Fruit fly (Drosophila melanogaster): ENCODE measurements around the gene Atg16.
A peak's percentile ranks its signal among the peaks of the same experiment; 100 is the strongest.

Atg16 gene

dm6 chr3R:29861432-29862249 is 26.7 kb upstream of the Atg16 start, which contains the start of the genes CG15514 and RpS8 (continued):
- TF ChIP-seq Hr4 (GFP tag; optimal IDR thresholded peaks at IDR 0.05) (no peak), net (GFP tag; optimal IDR thresholded peaks at IDR 0.05) (no peak), lz (GFP tag; optimal IDR thresholded peaks at IDR 0.05) (peak; percentile 38), Eip75B (GFP tag; optimal IDR thresholded peaks at IDR 0.05) (no peak), fd59A (GFP tag; optimal IDR thresholded peaks at IDR 0.05) (no peak), Sox14 (GFP tag; optimal IDR thresholded peaks at IDR 0.05) (peak; percentile 10), Eip93F (GFP tag; optimal IDR thresholded peaks at IDR 0.05) (no peak), CG8119 (GFP tag; IDR thresholded peaks at IDR 0.05) (0 out of 3 replicates have a peak, but pooled peaks have one; percentile 30), CG9139 (GFP tag; optimal IDR thresholded peaks at IDR 0.05) (no peak), CG15336 (GFP tag; IDR thresholded peaks at IDR 0.05) (peak; percentile 34; the same call in 1 of the 2 replicates), achi (GFP tag; optimal IDR thresholded peaks at IDR 0.05) (peak; percentile 100), Eip78C (GFP tag) (peak; percentile 79), OdsH (GFP tag; optimal IDR thresholded peaks at IDR 0.05) (no peak), acj6 (GFP tag; optimal IDR thresholded peaks at IDR 0.05) (peak; percentile 12)

dm6 chr3R:29859763-29860162 is 24.9 kb upstream of the Atg16 start:
- peak; percentile 54 for TF ChIP-seq cyc (GFP tag; optimal IDR thresholded peaks at IDR 0.05)
- no peak for TF ChIP-seq Hr4 (GFP tag; optimal IDR thresholded peaks at IDR 0.05)
- TF ChIP-seq CG6163 (GFP tag; IDR thresholded peaks at IDR 0.05): no peak
- TF ChIP-seq salr (GFP tag; optimal IDR thresholded peaks at IDR 0.05): peak in 1 of 2 experiments; percentile 21
- peak; percentile 43 for TF ChIP-seq esn (GFP tag; optimal IDR thresholded peaks at IDR 0.05)
- peak; percentile 90 for TF ChIP-seq fkh (GFP tag; optimal IDR thresholded peaks at IDR 0.05)
- peak; percentile 30 for TF ChIP-seq CG6792 (GFP tag; optimal IDR thresholded peaks at IDR 0.05)
- TF ChIP-seq lz (GFP tag; optimal IDR thresholded peaks at IDR 0.05): peak; percentile 38
- TF ChIP-seq Lpt (GFP tag; optimal IDR thresholded peaks at IDR 0.05): no peak
- peak; percentile 33 for TF ChIP-seq CG3032 (tag; optimal IDR thresholded peaks at IDR 0.05)
- TF ChIP-seq eg (GFP tag; IDR thresholded peaks at IDR 0.05): peak; percentile 77
- peak; percentile 35 for TF ChIP-seq CG31627 (GFP tag; optimal IDR thresholded peaks at IDR 0.05)
- TF ChIP-seq CG8319 (GFP tag; optimal IDR thresholded peaks at IDR 0.05): no peak
- peak; percentile 36 for TF ChIP-seq Sox14 (GFP tag; optimal IDR thresholded peaks at IDR 0.05)
- TF ChIP-seq CG11902 (GFP tag; optimal IDR thresholded peaks at IDR 0.05): no peak
- peak; percentile 12 for TF ChIP-seq Sox15 (GFP tag; optimal IDR thresholded peaks at IDR 0.05)
- TF ChIP-seq fd85E (GFP tag; optimal IDR thresholded peaks at IDR 0.05): no peak
- 0 out of 2 replicates have a peak, but pooled peaks have one; percentile 9 for TF ChIP-seq Gug (GFP tag; IDR thresholded peaks at IDR 0.05)
- TF ChIP-seq CG6854 (GFP tag; optimal IDR thresholded peaks at IDR 0.05): no peak
- no peak for TF ChIP-seq dac (GFP tag; optimal IDR thresholded peaks at IDR 0.05)
- TF ChIP-seq CG15336 (GFP tag; IDR thresholded peaks at IDR 0.05): 0 out of 2 replicates have a peak, but pooled peaks have one; percentile 36

DNA sequence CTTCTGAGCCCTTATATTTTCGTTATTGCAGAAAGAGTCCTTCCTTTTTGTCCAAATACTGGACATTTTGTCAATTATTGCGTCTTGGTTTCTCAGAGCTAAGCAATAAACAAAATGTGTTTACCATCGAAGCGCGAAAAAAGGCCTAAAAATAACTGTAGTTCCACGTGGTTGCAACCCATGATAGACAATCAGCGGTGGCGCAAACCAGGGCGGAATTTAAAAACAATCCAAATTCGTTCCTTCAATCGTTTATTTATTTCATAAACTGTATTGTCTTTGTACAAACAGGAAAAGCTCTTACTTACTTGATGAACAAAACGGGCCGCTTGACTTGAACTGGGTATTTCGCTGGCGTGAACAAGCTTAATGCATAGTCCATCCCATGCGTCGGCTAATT is 23.9 kb upstream of the Atg16 start, which contains the start of gene CG7824:
CG7824 (minus strand) TSS at position 131 of the 400 bp plus-strand sequence.
- no peak for TF ChIP-seq CG7368 (GFP tag; optimal IDR thresholded peaks at IDR 0.05)
- no peak for TF ChIP-seq fd59A (GFP tag; optimal IDR thresholded peaks at IDR 0.05)
- TF ChIP-seq spab (GFP tag; optimal IDR thresholded peaks at IDR 0.05): no peak
- TF ChIP-seq CG1621 (tag; optimal IDR thresholded peaks at IDR 0.05): peak; percentile 41
- no peak for TF ChIP-seq fd85E (GFP tag; optimal IDR thresholded peaks at IDR 0.05)
- TF ChIP-seq CG8632 (GFP tag; optimal IDR thresholded peaks at IDR 0.05): no peak

DNA sequence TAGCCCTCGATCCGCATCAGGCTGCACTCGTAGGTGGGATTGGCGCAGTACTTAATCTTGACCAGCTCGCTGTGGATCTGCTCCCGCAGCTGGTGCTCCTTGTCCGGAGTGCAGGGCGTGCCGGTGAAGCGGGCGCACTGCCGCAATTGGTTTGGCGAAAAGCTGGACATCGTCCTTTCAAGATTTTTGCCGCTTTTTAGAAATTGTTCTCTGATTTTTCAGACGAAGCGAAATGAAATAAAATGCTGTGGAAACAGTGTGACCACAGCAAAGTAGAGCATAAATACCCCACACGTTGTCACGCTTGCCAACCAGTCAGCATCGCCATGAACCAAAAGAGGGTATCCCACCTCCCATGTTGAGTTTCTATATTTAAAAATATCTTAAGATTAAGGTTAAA is 22.3 kb upstream of the Atg16 start, which contains the start of gene dgt1:
dgt1 (minus strand) TSS at position 264 of the 400 bp plus-strand sequence.
- TF ChIP-seq CG7368 (GFP tag; optimal IDR thresholded peaks at IDR 0.05): no peak
- TF ChIP-seq CG6854 (GFP tag; optimal IDR thresholded peaks at IDR 0.05): peak; percentile 7
- TF ChIP-seq achi (GFP tag; optimal IDR thresholded peaks at IDR 0.05): no peak
